Fruit fly (Drosophila melanogaster) Kc167 (cell line): Measurements from ENCODE around the gene CG4615.

Experiments
- h ChIP-seq: fragments of >200 bp; optimal IDR thresholded peaks from 3 replicates; lab custom pipeline; 2018; ENCODE audit warnings: missing external identifiers
- insv ChIP-seq: fragments of >200 bp; optimal IDR thresholded peaks from 3 replicates; lab custom pipeline; 2018; ENCODE audit warnings: missing external identifiers

DNA sequence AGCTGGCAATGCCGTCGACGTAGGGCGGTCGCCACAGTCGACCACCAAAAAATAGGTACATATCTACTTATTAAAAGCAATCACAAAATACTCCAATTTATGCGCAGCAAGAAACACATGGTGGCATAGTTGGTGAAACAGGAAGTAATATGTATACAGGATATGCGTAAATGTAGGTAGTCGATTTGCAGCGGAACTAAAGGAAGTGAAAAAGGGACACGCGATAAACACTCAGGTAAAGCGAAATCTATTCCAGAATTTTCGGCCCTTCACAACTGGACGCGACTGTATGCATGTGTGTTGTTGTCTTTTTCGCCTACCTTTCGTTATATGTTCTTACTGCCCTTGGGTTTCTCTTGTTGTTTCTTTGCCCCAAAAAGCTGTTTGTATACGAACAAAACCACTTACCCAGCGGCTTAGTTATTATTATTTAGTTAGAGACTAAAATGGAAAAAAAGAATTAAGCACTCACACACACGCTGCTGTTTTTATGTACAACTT is 5.6 kb downstream of the CG4615 start:
- TF ChIP-seq insv (lab: Kevin White, UChicago) (no peak), h (lab: Kevin White, UChicago) (no peak)
